Worm (Caenorhabditis elegans) whole organism, early embryonic: ENCODE results near the gene srh-40.

ENCODE experiments used
- B0310.2 ChIP-seq: sonication (generic microtip); optimal IDR thresholded peaks from 2 replicates; lab custom pipeline; 2016; ENCODE audit warnings: mild to moderate bottlenecking, missing genetic modification characterization, missing compliant biosample characterization
- F13C5.2 ChIP-seq: sonication (generic microtip); optimal IDR thresholded peaks from 2 replicates; lab custom pipeline; 2017; ENCODE audit warnings: mild to moderate bottlenecking, missing genetic modification characterization, inconsistent platforms, missing compliant biosample characterization
- ama-1 ChIP-seq: fragments of 150-350 bp; optimal IDR thresholded peaks from 2 replicates; lab custom pipeline; 2014
- ceh-36 ChIP-seq: sonication (generic microtip); optimal IDR thresholded peaks from 2 replicates; lab custom pipeline; 2016; ENCODE audit warnings: missing genetic modification characterization, inconsistent platforms, missing compliant biosample characterization
- ets-7 ChIP-seq: sonication (generic microtip); optimal IDR thresholded peaks from 2 replicates; lab custom pipeline; 2016; ENCODE audit warnings: missing genotype, missing genetic modification characterization, missing compliant biosample characterization
- flt-1 ChIP-seq: fragments of 200-800 bp; sonication (Bioruptor generic); IDR thresholded peaks from 2 replicates; pipeline ENCODE4 v1.3.6; 2022; ENCODE audit warnings: missing genetic modification characterization, missing compliant biosample characterization
- hmg-4 ChIP-seq: fragments of 200-800 bp; sonication (Bioruptor generic); optimal IDR thresholded peaks from 2 replicates; lab custom pipeline; 2018; ENCODE audit warnings: mild to moderate bottlenecking, missing genetic modification characterization, missing compliant biosample characterization
- hnd-1 ChIP-seq: sonication (generic microtip); optimal IDR thresholded peaks from 2 replicates; lab custom pipeline; 2016; ENCODE audit warnings: missing genetic modification characterization, missing compliant biosample characterization
- pes-1 ChIP-seq: fragments of 200-800 bp; sonication (Bioruptor generic); IDR thresholded peaks from 2 replicates; pipeline ENCODE4 v1.3.6; 2022; ENCODE audit warnings: missing genetic modification reagents, missing genetic modification characterization, missing compliant biosample characterization
- scrt-1 ChIP-seq: fragments of 200-800 bp; sonication (Bioruptor generic); IDR thresholded peaks from 2 replicates; pipeline ENCODE4 v1.3.6; 2022; ENCODE audit warnings: missing genetic modification characterization, missing compliant biosample characterization
- tbx-37 ChIP-seq: fragments of 200-800 bp; sonication (Bioruptor generic); conservative IDR thresholded peaks from 2 replicates; pipeline ENCODE4 v1.3.6; 2022; ENCODE audit warnings: missing genetic modification reagents, missing genetic modification characterization, missing compliant biosample characterization
- tra-4 ChIP-seq: sonication (generic microtip); optimal IDR thresholded peaks from 2 replicates; lab custom pipeline; 2017; ENCODE audit warnings: missing genetic modification characterization, missing compliant biosample characterization

DNA sequence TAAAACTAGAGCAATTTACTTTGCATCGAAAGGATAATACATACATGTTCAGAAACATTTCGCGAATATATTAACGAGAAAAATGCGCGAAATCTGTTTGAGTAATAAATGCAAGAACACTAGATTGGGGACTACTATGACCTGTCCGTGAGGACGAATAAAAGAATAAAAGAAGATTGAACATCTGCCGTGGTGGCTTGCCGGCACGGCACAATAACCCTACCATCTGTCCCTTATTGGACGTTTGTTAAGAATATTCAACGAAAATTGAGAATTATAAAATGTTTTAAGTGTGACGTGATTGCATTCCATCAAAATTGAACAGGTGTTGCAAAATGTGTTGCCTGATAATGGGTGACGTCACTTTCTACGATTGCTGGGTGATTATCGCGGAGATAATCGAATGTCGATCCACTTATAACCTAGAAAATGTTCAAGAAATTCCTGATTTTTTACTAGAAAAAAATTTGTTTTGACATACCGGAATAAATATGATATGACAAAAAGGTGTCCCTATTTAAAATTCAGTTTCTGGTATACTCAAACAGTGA lies 5.1 kb upstream of the srh-40 start:
- TF ChIP-seq flt-1 (GFP tag; lab: Robert Waterston, UW) (no peak), ets-7 (tag; lab: Kevin White, UChicago) (no peak), ama-1 (lab: Kevin White, UChicago) (no peak), pes-1 (GFP tag; lab: Robert Waterston, UW) (no peak), B0310.2 (tag; lab: Kevin White, UChicago) (no peak), ceh-36 (tag; lab: Kevin White, UChicago) (no peak), tra-4 (tag; lab: Kevin White, UChicago) (no peak), hnd-1 (tag; lab: Kevin White, UChicago) (no peak), F13C5.2 (tag; lab: Kevin White, UChicago) (no peak), hmg-4 (no peak), scrt-1 (GFP tag; lab: Robert Waterston, UW) (no peak), tbx-37 (GFP tag; lab: Robert Waterston, UW) (no peak)
